Worm (Caenorhabditis elegans): Measurements from ENCODE around the gene cyn-7.

DNA sequence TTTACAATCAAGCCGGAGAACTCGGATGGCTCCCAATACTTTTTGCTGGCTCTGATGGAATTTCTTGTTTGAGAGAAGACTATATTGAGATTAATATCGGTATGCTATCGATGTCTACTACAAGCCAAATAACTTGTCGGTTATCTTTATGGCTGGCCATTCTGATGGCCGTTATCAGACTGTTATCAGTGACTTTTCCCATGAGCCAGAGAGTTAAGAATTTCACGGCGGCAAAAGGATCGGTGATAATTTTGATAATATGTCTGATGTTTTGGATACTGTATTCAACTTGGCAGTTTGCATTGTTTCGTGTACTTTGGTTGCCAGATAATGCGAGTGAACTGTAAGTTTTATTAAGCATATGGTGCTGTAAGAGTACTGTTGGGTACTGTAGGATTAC, 39.0 kb upstream of the cyn-7 start:
- TF ChIP-seq elt-3 (tag; optimal IDR thresholded peaks at IDR 0.05), result no peak
- no peak for TF ChIP-seq tbx-2 (tag; optimal IDR thresholded peaks at IDR 0.05)
- no peak for TF ChIP-seq mdl-1 (tag; optimal IDR thresholded peaks at IDR 0.05)
- TF ChIP-seq rnt-1 (tag; optimal IDR thresholded peaks at IDR 0.05), result no peak
- TF ChIP-seq nhr-90 (tag; optimal IDR thresholded peaks at IDR 0.05; ENCODE audit: poor library complexity), result no peak
- no peak for TF ChIP-seq skn-1 (tag; optimal IDR thresholded peaks at IDR 0.05)
- no peak for TF ChIP-seq unc-130 (tag; optimal IDR thresholded peaks at IDR 0.05)
- no peak for TF ChIP-seq ama-1 (optimal IDR thresholded peaks at IDR 0.05)
- no peak for TF ChIP-seq unc-62 (GFP tag; optimal IDR thresholded peaks at IDR 0.05)
- TF ChIP-seq efl-1 (optimal IDR thresholded peaks at IDR 0.05), result no peak
- no peak for TF ChIP-seq efl-1 (GFP tag; optimal IDR thresholded peaks at IDR 0.05 in 1 of 2)
